Fruit fly (Drosophila melanogaster): Measurements from ENCODE around the gene CG43078.

dm6 chr3L:8575844-8576842, at the start of gene CG43078, which contains the start of gene CG6638:
- no peak for TF ChIP-seq CG8478 (optimal IDR thresholded peaks at IDR 0.05)
- no peak for TF ChIP-seq CTCF (optimal IDR thresholded peaks at IDR 0.05)

Data from S2 (cell line).